Worm (Caenorhabditis elegans) whole organism, young adult: Measurements from ENCODE around the gene glrx-21.

Source experiments
- F52B5.7 ChIP-seq: sonication (generic microtip); optimal IDR thresholded peaks from 2 replicates; lab custom pipeline; 2016; ENCODE audit warnings: mild to moderate bottlenecking, missing genetic modification characterization, missing compliant biosample characterization
- ama-1 ChIP-seq, 3 experiments: fragments of 150-350 bp in 1 of 3; sonication (generic microtip) in 2 of 3; optimal IDR thresholded peaks; 2 replicates each; lab custom pipeline; 2014 to 2018; ENCODE audit warnings: missing biosample characterization in 2 of 3, missing genetic modification characterization in 2 of 3, missing genetic modification reagents in 2 of 3
- cebp-1 ChIP-seq, 2 experiments: fragments of 200-800 bp in 1 of 2; sonication (Bioruptor generic) in 1 of 2; sonication (generic microtip) in 1 of 2; IDR thresholded peaks in 1 of 2; optimal IDR thresholded peaks in 1 of 2; 2 replicates each; pipeline versions ENCODE4 v1.3.6 to Lab custom; 2017 to 2022; ENCODE audit warnings: missing compliant biosample characterization in 2 of 2, missing genetic modification characterization in 2 of 2, mild to moderate bottlenecking in 1 of 2, missing genetic modification reagents in 1 of 2, moderate library complexity in 1 of 2
- ceh-58 ChIP-seq: fragments of 200-800 bp; sonication (Bioruptor generic); IDR thresholded peaks from 2 replicates; pipeline ENCODE4 v1.3.6; 2022; ENCODE audit warnings: missing genetic modification characterization, missing compliant biosample characterization
- nhr-179 ChIP-seq: sonication (generic microtip); optimal IDR thresholded peaks from 2 replicates; lab custom pipeline; 2016; ENCODE audit warnings: mild to moderate bottlenecking, missing genetic modification characterization, missing compliant biosample characterization
- rec-8 ChIP-seq, 2 experiments: sonication (generic microtip); optimal IDR thresholded peaks; 2 replicates each; lab custom pipeline; 2016; ENCODE audit warnings: mild to moderate bottlenecking in 2 of 2, missing genetic modification characterization in 2 of 2, missing genetic modification reagents in 2 of 2, missing genotype in 2 of 2, missing biosample characterization in 1 of 2, missing compliant biosample characterization in 1 of 2, moderate library complexity in 1 of 2

DNA sequence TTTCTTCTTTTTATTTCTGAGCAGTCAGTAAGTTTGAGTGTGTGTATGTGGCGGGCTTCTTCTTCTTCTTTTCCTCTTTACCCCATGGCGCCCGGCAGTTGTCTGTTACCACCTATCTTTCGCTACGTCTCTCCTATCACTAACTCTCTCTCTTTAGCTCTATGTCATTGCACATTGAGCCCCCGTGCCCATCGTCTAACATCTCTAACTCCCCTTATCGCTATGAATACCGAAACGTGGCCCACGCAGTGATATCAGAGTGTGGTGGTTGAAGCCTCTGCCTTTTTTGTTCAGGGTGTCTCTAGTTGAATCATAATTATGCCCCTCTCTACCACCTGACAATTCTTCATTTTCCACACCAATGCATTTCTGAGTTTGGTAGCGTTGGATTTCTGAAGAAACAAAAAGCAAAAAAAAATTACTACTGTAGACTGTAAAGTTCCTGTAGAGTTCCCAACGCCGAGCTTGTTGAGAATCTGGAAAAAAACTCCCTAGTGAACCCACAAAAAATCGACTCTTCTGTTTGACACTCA lies 11.3 kb downstream of the glrx-21 start:
- TF ChIP-seq ceh-58 (GFP tag; lab: Robert Waterston, UW) (no peak), F52B5.7 (tag; lab: Kevin White, UChicago) (no peak), rec-8 (tag; optimal IDR thresholded peaks at IDR 0.05; lab: Kevin White, UChicago) (no peak), ama-1 (optimal IDR thresholded peaks at IDR 0.05; lab: Kevin White, UChicago) (no peak), ama-1 (GFP tag; optimal IDR thresholded peaks at IDR 0.05; lab: Kevin White, UChicago) (no peak), cebp-1 (GFP tag; IDR thresholded peaks at IDR 0.05; lab: Robert Waterston, UW) (0 out of 2 replicates have a peak, but pooled peaks have one; percentile 13), cebp-1 (tag; optimal IDR thresholded peaks at IDR 0.05; lab: Kevin White, UChicago) (no peak), nhr-179 (tag; lab: Kevin White, UChicago) (no peak)
